Worm (Caenorhabditis elegans) whole organism, L4/young adult: Measurements from ENCODE around the gene str-114.

ENCODE experiments used
- W03F9.2 ChIP-seq: fragments of 150-350 bp; optimal IDR thresholded peaks from 2 replicates; lab custom pipeline; 2014; ENCODE audit warnings: missing biosample characterization, missing genetic modification characterization
- dao-5 ChIP-seq: sonication (generic microtip); optimal IDR thresholded peaks from 2 replicates; lab custom pipeline; 2016; ENCODE audit warnings: missing genotype, missing genetic modification characterization, moderate library complexity, missing compliant biosample characterization
- him-1 ChIP-seq: sonication (generic microtip); optimal IDR thresholded peaks from 2 replicates; lab custom pipeline; 2016; ENCODE audit warnings: missing genotype, missing genetic modification reagents, missing genetic modification characterization, missing compliant biosample characterization

The str-114 gene

ce11 chrV:3633041-3633440 lies 16.5 kb upstream of the str-114 start, which contains the start of gene F59B1.2:
TSS of gene F59B1.2 (plus strand) at chrV:3633341.
- TF ChIP-seq dao-5 (tag; lab: Kevin White, UChicago), result no peak
- no peak for TF ChIP-seq W03F9.2
- no peak for TF ChIP-seq him-1 (tag; lab: Kevin White, UChicago)

ce11 chrV:3634293-3635016 lies 15.1 kb upstream of the str-114 start:
- TF ChIP-seq W03F9.2 (no peak), dao-5 (tag; lab: Kevin White, UChicago) (peak; percentile 10), him-1 (tag; lab: Kevin White, UChicago) (no peak)

- no peak for TF ChIP-seq him-1 (tag; lab: Kevin White, UChicago)
- TF ChIP-seq W03F9.2, result no peak
- TF ChIP-seq dao-5 (tag; lab: Kevin White, UChicago), result no peak
Observed at ce11 chrV:3637086-3637485, 12.5 kb upstream of the str-114 start, which contains the start of gene srx-41. TSS of gene srx-41 (minus strand) at chrV:3637186.

- no peak for TF ChIP-seq dao-5 (tag; lab: Kevin White, UChicago)
- TF ChIP-seq W03F9.2, result no peak
- no peak for TF ChIP-seq him-1 (tag; lab: Kevin White, UChicago)
Observed at ce11 chrV:3639873-3640272, 9.7 kb upstream of the str-114 start.

ce11 chrV:3644193-3644693 lies 5.3 kb upstream of the str-114 start, which contains the start of gene F59B1.8:
TSS of gene F59B1.8 (minus strand) at chrV:3644243.
- no peak for TF ChIP-seq dao-5 (tag; lab: Kevin White, UChicago)
- no peak for TF ChIP-seq him-1 (tag; lab: Kevin White, UChicago)
- no peak for TF ChIP-seq W03F9.2

- TF ChIP-seq W03F9.2 (no peak), him-1 (tag; lab: Kevin White, UChicago) (no peak), dao-5 (tag; lab: Kevin White, UChicago) (no peak)
Observed at ce11 chrV:3647862-3648261, 1.7 kb upstream of the str-114 start, which contains the start of gene F59B1.10. TSS of gene F59B1.10 (minus strand) at chrV:3647962.

- TF ChIP-seq W03F9.2 (no peak), dao-5 (tag; lab: Kevin White, UChicago) (no peak), him-1 (tag; lab: Kevin White, UChicago) (no peak)
Observed at ce11 chrV:3659472-3659871, 9.9 kb downstream of the str-114 start, which contains the start of gene acr-23. TSS of gene acr-23 (minus strand) at chrV:3659572.

- TF ChIP-seq him-1 (tag; lab: Kevin White, UChicago) (no peak), W03F9.2 (no peak), dao-5 (tag; lab: Kevin White, UChicago) (no peak)
Observed at ce11 chrV:3666887-3667286, 17.3 kb downstream of the str-114 start, which contains the start of gene str-113. TSS of gene str-113 (minus strand) at chrV:3666987.

ce11 chrV:3668464-3668863 lies 18.9 kb downstream of the str-114 start, which contains the start of gene Y39H10B.2:
TSS of gene Y39H10B.2 (plus strand) at chrV:3668764.
- TF ChIP-seq W03F9.2 (no peak), dao-5 (tag; lab: Kevin White, UChicago) (no peak), him-1 (tag; lab: Kevin White, UChicago) (no peak)

ce11 chrV:3670499-3670898 lies 20.9 kb downstream of the str-114 start, which contains the start of gene Y39H10B.3:
TSS of gene Y39H10B.3 (plus strand) at chrV:3670799.
- no peak for TF ChIP-seq him-1 (tag; lab: Kevin White, UChicago)
- no peak for TF ChIP-seq dao-5 (tag; lab: Kevin White, UChicago)
- no peak for TF ChIP-seq W03F9.2

ce11 chrV:3673080-3673479 lies 23.5 kb downstream of the str-114 start, which contains the start of gene pals-33:
TSS of gene pals-33 (plus strand) at chrV:3673380.
- TF ChIP-seq dao-5 (tag; lab: Kevin White, UChicago), result no peak
- TF ChIP-seq him-1 (tag; lab: Kevin White, UChicago), result no peak
- TF ChIP-seq W03F9.2, result no peak

ce11 chrV:3677212-3677611 lies 27.6 kb downstream of the str-114 start:
- TF ChIP-seq dao-5 (tag; lab: Kevin White, UChicago) (no peak), him-1 (tag; lab: Kevin White, UChicago) (no peak), W03F9.2 (no peak)

ce11 chrV:3678513-3678912 lies 28.9 kb downstream of the str-114 start:
- TF ChIP-seq dao-5 (tag; lab: Kevin White, UChicago) (no peak), W03F9.2 (no peak), him-1 (tag; lab: Kevin White, UChicago) (no peak)

ce11 chrV:3682553-3682952 lies 33.0 kb downstream of the str-114 start, which contains the start of gene W08A12.3:
TSS of gene W08A12.3 (plus strand) at chrV:3682853.
- no peak for TF ChIP-seq him-1 (tag; lab: Kevin White, UChicago)
- TF ChIP-seq W03F9.2, result no peak
- TF ChIP-seq dao-5 (tag; lab: Kevin White, UChicago), result no peak
